Fruit fly (Drosophila melanogaster): ENCODE measurements around the gene CG12682.

DNA sequence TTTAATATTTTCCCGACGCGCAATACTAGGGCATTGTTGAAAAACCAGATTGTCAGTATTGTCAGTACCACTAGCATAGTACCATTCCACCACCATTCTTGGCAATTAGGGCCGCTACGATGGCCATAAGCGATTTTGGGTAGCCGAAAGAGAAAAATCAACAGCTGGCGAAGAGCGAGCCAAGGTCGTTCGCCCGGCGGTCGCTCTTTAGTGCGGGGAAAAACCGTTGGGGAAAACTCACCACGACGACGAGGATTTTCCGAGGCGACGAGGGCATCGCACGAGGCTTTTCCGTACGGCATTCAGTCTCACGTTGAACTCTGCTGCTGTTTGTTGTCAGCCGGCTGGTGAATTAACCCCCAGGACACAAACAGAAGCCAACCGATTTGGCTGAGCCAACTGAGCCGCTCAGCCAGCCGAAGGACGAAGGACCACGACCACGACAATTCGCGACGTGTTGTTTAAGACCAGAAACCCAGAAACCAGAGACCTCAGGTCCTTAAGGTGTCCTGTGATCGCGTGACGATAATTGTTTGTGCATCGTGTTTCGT lies 14.8 kb downstream of the CG12682 start, which contains the start of gene CG42594:
- no peak for TF ChIP-seq CG4318 (GFP tag; optimal IDR thresholded peaks at IDR 0.05)
- no peak for TF ChIP-seq CG32006 (GFP tag; optimal IDR thresholded peaks at IDR 0.05)
- TF ChIP-seq CG8319 (GFP tag; optimal IDR thresholded peaks at IDR 0.05) = no peak
- no peak for TF ChIP-seq Sox102F (GFP tag; optimal IDR thresholded peaks at IDR 0.05)
- no peak for TF ChIP-seq Smox (GFP tag; optimal IDR thresholded peaks at IDR 0.05)
- TF ChIP-seq CG9139 (GFP tag; optimal IDR thresholded peaks at IDR 0.05) = no peak
- TF ChIP-seq Blimp-1 (GFP tag; optimal IDR thresholded peaks at IDR 0.05) = no peak
- no peak for TF ChIP-seq pdm3 (GFP tag; optimal IDR thresholded peaks at IDR 0.05)
- TF ChIP-seq Hr39 (GFP tag; optimal IDR thresholded peaks at IDR 0.05) = no peak
- TF ChIP-seq Sox14 (GFP tag; optimal IDR thresholded peaks at IDR 0.05) = no peak
- no peak for TF ChIP-seq spab (GFP tag; optimal IDR thresholded peaks at IDR 0.05)
- TF ChIP-seq Eip75B (GFP tag; optimal IDR thresholded peaks at IDR 0.05) = no peak
- TF ChIP-seq CG11294 (GFP tag; IDR thresholded peaks at IDR 0.05) = no peak
